Worm (Caenorhabditis elegans) whole organism, late embryonic: Measurements from ENCODE around the gene F28H7.2.

ENCODE experiments used
- ama-1 ChIP-seq: fragments of 150-350 bp; optimal IDR thresholded peaks from 2 replicates; lab custom pipeline; 2014
- ceh-30 ChIP-seq: fragments of 150-350 bp; optimal IDR thresholded peaks from 2 replicates; lab custom pipeline; 2014; ENCODE audit warnings: missing biosample characterization, missing genetic modification characterization
- dve-1 ChIP-seq: sonication (generic microtip); optimal IDR thresholded peaks from 2 replicates; lab custom pipeline; 2017; ENCODE audit warnings: antibody characterized with exemption, mild to moderate bottlenecking, missing genetic modification characterization, missing compliant biosample characterization
- hlh-15 ChIP-seq: sonication (generic microtip); optimal IDR thresholded peaks from 2 replicates; lab custom pipeline; 2016; ENCODE audit warnings: missing genetic modification characterization, missing compliant biosample characterization
- lin-11 ChIP-seq: fragments of 200-800 bp; sonication (Bioruptor generic); optimal IDR thresholded peaks from 2 replicates; lab custom pipeline; 2018; ENCODE audit warnings: mild to moderate bottlenecking, missing genetic modification characterization, missing compliant biosample characterization
- pha-4 ChIP-seq: fragments of 150-350 bp; optimal IDR thresholded peaks from 2 replicates; lab custom pipeline; 2018; ENCODE audit warnings: missing biosample characterization, missing genetic modification reagents, missing genetic modification characterization
- syd-9 ChIP-seq: sonication (generic microtip); optimal IDR thresholded peaks from 2 replicates; lab custom pipeline; 2016; ENCODE audit warnings: mild to moderate bottlenecking, missing genetic modification characterization, moderate library complexity, missing compliant biosample characterization
- unc-86 ChIP-seq: sonication (generic microtip); optimal IDR thresholded peaks from 2 replicates; lab custom pipeline; 2016; ENCODE audit warnings: missing genetic modification characterization, missing compliant biosample characterization
- zip-5 ChIP-seq: sonication (generic microtip); optimal IDR thresholded peaks from 2 replicates; lab custom pipeline; 2016; ENCODE audit warnings: missing genetic modification characterization, missing compliant biosample characterization

- TF ChIP-seq ama-1 (lab: Kevin White, UChicago) (no peak), pha-4 (tag; lab: Kevin White, UChicago) (no peak), ceh-30 (tag; lab: Kevin White, UChicago) (no peak), hlh-15 (tag; lab: Kevin White, UChicago) (no peak), unc-86 (tag; lab: Kevin White, UChicago) (no peak), syd-9 (tag; lab: Kevin White, UChicago) (no peak), zip-5 (tag; lab: Kevin White, UChicago) (no peak), lin-11 (tag; lab: Kevin White, UChicago) (no peak), dve-1 (tag; lab: Kevin White, UChicago) (no peak)
These were observed 25.7 kb upstream of the F28H7.2 start for ce11 chrV:10721912-10722426.
